Fruit fly (Drosophila melanogaster): ENCODE measurements around the gene Poc1.

DNA sequence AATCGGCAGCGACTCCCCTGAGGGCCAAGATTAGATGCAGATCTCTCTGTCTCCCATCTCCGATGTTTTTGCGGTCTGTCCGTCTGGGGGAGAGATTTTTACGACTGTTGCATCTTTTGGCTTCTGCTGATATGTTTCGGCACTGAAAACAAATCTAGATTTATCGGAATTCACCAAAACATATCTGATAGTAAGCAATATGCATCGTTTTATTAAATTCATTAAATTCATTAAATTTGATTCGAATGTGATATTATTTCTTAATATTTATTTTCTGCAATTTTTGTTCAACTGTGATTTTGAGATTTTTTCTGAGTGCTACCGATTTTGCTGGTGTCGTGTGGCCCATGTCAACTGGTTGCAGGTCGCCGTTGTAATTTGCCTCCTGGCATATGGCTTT is 3.7 kb upstream of the Poc1 start:
- TF ChIP-seq CTCF (optimal IDR thresholded peaks at IDR 0.05) = no peak
- no peak for TF ChIP-seq CG8478 (optimal IDR thresholded peaks at IDR 0.05)

Data from S2 (cell line).